Worm (Caenorhabditis elegans): ENCODE results near the gene tsen-34.
A peak's percentile ranks its signal among the peaks of the same experiment; 100 is the strongest.

Gene tsen-34

DNA sequence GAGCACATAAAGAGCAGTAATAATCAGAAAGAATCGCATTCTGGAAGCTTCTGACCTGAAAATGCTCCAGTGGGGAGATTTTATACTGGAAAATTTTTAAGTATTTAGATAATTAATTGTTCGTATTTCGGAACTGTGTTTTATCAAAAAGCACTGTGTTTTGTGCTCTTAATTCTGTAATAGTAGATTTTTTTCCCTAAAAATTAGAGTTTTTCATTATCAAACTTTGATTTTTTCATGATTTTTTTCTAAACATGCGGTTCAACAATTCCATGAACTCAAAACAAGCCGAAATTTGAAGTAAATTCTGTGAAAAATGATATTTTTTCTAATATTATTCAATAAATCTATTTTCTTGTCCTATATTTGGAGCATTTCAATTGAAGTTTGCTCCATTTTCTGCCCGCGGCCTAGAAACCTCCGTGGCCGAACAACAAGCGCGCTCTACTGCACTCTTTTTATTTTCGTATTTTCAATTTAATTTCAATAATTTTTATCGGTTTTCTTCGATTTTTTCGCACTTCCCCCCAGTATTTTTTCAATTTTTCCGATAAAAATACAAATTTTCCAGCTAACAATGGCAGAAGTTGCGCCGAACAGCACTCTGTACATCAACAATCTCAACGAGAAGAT is 6.6 kb upstream of the tsen-34 start, which contains the start of the genes K08D10.13 and rnp-2 (continued):
- TF ChIP-seq ceh-90 (tag; optimal IDR thresholded peaks at IDR 0.05) = peak; percentile 79
- TF ChIP-seq efl-1 (optimal IDR thresholded peaks at IDR 0.05) = peak; percentile 59 to 70
- TF ChIP-seq efl-1 (GFP tag; optimal IDR thresholded peaks at IDR 0.05 in 1 of 2) = peak; percentile 72 to 94
- TF ChIP-seq efl-3 (GFP tag; optimal IDR thresholded peaks at IDR 0.05) = no peak
- TF ChIP-seq fos-1 (tag; optimal IDR thresholded peaks at IDR 0.05) = no peak
- TF ChIP-seq fkh-8 (tag; optimal IDR thresholded peaks at IDR 0.05) = peak; percentile 25
- peak; percentile 45 to 67 (median 58) for TF ChIP-seq ceh-82 (tag; optimal IDR thresholded peaks at IDR 0.05)
- TF ChIP-seq nhr-90 (tag; optimal IDR thresholded peaks at IDR 0.05; ENCODE audit: poor library complexity) = peak; percentile 59
- TF ChIP-seq lin-14 (GFP tag; optimal IDR thresholded peaks at IDR 0.05) = peak; percentile 60
- TF ChIP-seq lin-35 (GFP tag; optimal IDR thresholded peaks at IDR 0.05) = peak; percentile 65 to 66
- TF ChIP-seq ztf-11 (tag; optimal IDR thresholded peaks at IDR 0.05) = peak in 1 of 2 experiments; percentile 59
- TF ChIP-seq swsn-7 (tag; optimal IDR thresholded peaks at IDR 0.05) = peak; percentile 54
- TF ChIP-seq nhr-11 (tag; optimal IDR thresholded peaks at IDR 0.05) = no peak

DNA sequence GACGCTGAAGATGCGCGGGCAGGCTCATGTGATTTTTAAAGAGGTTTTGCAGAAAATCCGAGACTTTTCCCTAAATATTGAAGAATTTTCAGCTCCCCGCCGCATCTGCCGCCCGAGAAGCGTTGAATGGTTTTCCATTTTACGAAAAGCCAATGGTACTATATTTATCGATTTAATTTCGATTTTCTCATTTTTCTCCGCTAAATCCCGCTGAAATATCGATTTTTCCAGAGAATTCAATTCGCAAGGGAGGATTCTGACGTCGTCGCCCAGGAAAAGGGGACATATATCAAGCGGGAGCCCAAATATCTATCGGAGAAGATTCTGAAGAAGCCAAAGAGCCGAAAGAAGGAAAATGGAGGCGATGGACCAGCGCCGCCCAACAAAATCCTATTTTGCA is 6.0 kb upstream of the tsen-34 start:
- no peak for TF ChIP-seq unc-98 (GFP tag; IDR thresholded peaks at IDR 0.05)
- TF ChIP-seq ztf-11 (tag; optimal IDR thresholded peaks at IDR 0.05) = no peak
- no peak for TF ChIP-seq lin-15B (tag; optimal IDR thresholded peaks at IDR 0.05)
- no peak for TF ChIP-seq C16A3.4 (tag; optimal IDR thresholded peaks at IDR 0.05)
- TF ChIP-seq pqm-1 (tag; optimal IDR thresholded peaks at IDR 0.05) = no peak
- TF ChIP-seq nhr-20 (tag; optimal IDR thresholded peaks at IDR 0.05) = no peak
- no peak for TF ChIP-seq fkh-4 (tag; optimal IDR thresholded peaks at IDR 0.05; ENCODE audit: borderline replicate concordance)
- no peak for TF ChIP-seq efl-1 (optimal IDR thresholded peaks at IDR 0.05)
- TF ChIP-seq efl-1 (GFP tag; optimal IDR thresholded peaks at IDR 0.05 in 1 of 2) = no peak
- TF ChIP-seq nhr-77 (tag; optimal IDR thresholded peaks at IDR 0.05) = no peak
- TF ChIP-seq egl-27 (tag; optimal IDR thresholded peaks at IDR 0.05) = no peak
- no peak for TF ChIP-seq nhr-76 (tag; optimal IDR thresholded peaks at IDR 0.05)
- no peak for TF ChIP-seq aha-1 (tag; optimal IDR thresholded peaks at IDR 0.05)
- TF ChIP-seq mab-9 (GFP tag; IDR thresholded peaks at IDR 0.05) = no peak
- TF ChIP-seq F16B12.6 (tag; optimal IDR thresholded peaks at IDR 0.05) = no peak

DNA sequence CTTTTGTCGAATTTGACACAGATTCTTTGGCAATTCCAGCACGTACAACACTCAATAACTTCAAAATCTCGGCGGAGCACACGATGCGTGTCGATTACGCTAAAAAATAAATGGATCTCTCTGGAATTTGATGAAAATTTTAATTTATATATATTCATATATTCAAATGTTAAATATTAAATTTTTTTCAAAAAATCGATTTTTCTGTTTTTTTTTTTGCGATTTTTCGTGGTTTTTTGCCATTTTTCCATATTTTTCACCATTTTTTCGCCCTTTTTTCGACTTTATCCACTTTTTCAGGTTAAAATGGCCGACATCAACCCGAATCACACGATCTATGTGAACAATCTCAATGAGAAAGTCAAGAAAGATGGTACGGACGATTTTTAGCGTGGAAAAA is 4.5 kb upstream of the tsen-34 start, which contains the start of gene rnp-3:
Gene rnp-3 (plus strand): TSS at position 301 of the 400 bp plus-strand sequence.
- TF ChIP-seq unc-98 (GFP tag; IDR thresholded peaks at IDR 0.05) = no peak
- no peak for TF ChIP-seq aly-2 (tag; optimal IDR thresholded peaks at IDR 0.05)
- TF ChIP-seq ceh-82 (tag; optimal IDR thresholded peaks at IDR 0.05) = no peak
- TF ChIP-seq ztf-4 (tag; optimal IDR thresholded peaks at IDR 0.05) = no peak
- TF ChIP-seq nhr-71 (tag; optimal IDR thresholded peaks at IDR 0.05) = no peak
- no peak for TF ChIP-seq fkh-4 (tag; optimal IDR thresholded peaks at IDR 0.05; ENCODE audit: borderline replicate concordance)
- TF ChIP-seq nhr-85 (tag) = no peak
- no peak for TF ChIP-seq nhr-90 (tag; optimal IDR thresholded peaks at IDR 0.05; ENCODE audit: poor library complexity)
- no peak for TF ChIP-seq nhr-76 (tag; optimal IDR thresholded peaks at IDR 0.05)
- no peak for TF ChIP-seq mab-9 (GFP tag; IDR thresholded peaks at IDR 0.05)
- no peak for TF ChIP-seq mep-1 (tag; optimal IDR thresholded peaks at IDR 0.05)
- no peak for TF ChIP-seq sox-4 (tag; optimal IDR thresholded peaks at IDR 0.05)
- TF ChIP-seq alr-1 (tag; optimal IDR thresholded peaks at IDR 0.05; ENCODE audit: borderline replicate concordance) = no peak
- TF ChIP-seq ceh-8 (GFP tag; optimal IDR thresholded peaks at IDR 0.05) = no peak
- no peak for TF ChIP-seq nhr-19 (GFP tag; conservative IDR thresholded peaks at IDR 0.05)
- no peak for TF ChIP-seq elt-2 (tag; optimal IDR thresholded peaks at IDR 0.05)

DNA sequence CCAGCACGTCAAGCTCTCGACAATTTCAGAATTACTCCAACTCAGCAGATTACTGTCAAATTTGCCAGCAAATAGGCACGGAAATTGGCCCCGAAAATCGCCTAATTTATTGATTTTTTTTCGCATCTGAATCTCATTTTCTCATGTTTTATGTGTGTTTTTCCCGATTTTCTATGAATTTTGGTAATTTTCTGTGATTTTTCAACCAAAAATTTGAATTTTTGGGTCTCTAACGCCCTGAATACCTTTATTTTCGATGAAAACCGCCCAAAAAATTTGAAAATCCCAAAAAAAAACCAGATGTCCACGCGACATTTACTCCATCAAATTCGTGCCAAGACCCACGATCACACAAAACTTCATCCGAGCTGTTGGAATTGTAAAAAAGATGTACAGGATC is 2.2 kb upstream of the tsen-34 start, which contains the start of gene dnj-15:
Gene dnj-15 (plus strand): TSS at position 301 of the 400 bp plus-strand sequence.
- TF ChIP-seq nhr-237 (tag; optimal IDR thresholded peaks at IDR 0.05) (no peak), nhr-11 (tag; optimal IDR thresholded peaks at IDR 0.05) (no peak), lsy-2 (tag; optimal IDR thresholded peaks at IDR 0.05) (no peak), mdl-1 (tag; optimal IDR thresholded peaks at IDR 0.05) (no peak)

All from whole organism, L1 larva.